Worm (Caenorhabditis elegans) whole organism, early embryonic: ENCODE measurements around the gene R02C2.7.

Experiments
- ama-1 ChIP-seq: fragments of 150-350 bp; optimal IDR thresholded peaks from 2 replicates; lab custom pipeline; 2014
- ceh-36 ChIP-seq: sonication (generic microtip); optimal IDR thresholded peaks from 2 replicates; lab custom pipeline; 2016; ENCODE audit warnings: missing genetic modification characterization, inconsistent platforms, missing compliant biosample characterization
- ets-7 ChIP-seq: sonication (generic microtip); optimal IDR thresholded peaks from 2 replicates; lab custom pipeline; 2016; ENCODE audit warnings: missing genotype, missing genetic modification characterization, missing compliant biosample characterization
- hnd-1 ChIP-seq: sonication (generic microtip); optimal IDR thresholded peaks from 2 replicates; lab custom pipeline; 2016; ENCODE audit warnings: missing genetic modification characterization, missing compliant biosample characterization
- pes-1 ChIP-seq: fragments of 200-800 bp; sonication (Bioruptor generic); IDR thresholded peaks from 2 replicates; pipeline ENCODE4 v1.3.6; 2022; ENCODE audit warnings: missing genetic modification reagents, missing genetic modification characterization, missing compliant biosample characterization

DNA sequence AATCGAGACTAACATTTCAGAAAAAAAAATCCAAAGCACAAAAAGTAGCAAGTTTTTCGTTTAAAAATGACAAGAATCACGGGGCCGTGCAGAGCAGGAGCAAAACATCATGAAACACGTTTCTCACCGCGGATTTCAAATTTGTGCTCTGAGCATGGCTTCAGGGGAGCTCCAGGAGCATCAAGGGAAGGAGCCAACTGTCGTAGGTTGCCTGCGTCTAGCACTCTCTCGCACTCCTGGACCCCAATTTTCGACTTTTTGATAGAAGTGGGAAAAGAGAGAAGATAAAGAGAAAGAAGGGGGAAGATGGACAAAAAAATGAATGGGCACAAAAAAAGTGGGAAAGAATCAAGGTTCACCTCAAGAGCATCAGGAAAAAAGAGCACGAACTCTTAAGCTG, 42.4 kb upstream of the R02C2.7 start:
- no peak for TF ChIP-seq ets-7 (tag; lab: Kevin White, UChicago)
- no peak for TF ChIP-seq ama-1 (lab: Kevin White, UChicago)
- no peak for TF ChIP-seq hnd-1
- no peak for TF ChIP-seq ceh-36 (tag; lab: Kevin White, UChicago)
- TF ChIP-seq pes-1, result no peak
